Fruit fly (Drosophila melanogaster): ENCODE results near the gene Ada.

DNA sequence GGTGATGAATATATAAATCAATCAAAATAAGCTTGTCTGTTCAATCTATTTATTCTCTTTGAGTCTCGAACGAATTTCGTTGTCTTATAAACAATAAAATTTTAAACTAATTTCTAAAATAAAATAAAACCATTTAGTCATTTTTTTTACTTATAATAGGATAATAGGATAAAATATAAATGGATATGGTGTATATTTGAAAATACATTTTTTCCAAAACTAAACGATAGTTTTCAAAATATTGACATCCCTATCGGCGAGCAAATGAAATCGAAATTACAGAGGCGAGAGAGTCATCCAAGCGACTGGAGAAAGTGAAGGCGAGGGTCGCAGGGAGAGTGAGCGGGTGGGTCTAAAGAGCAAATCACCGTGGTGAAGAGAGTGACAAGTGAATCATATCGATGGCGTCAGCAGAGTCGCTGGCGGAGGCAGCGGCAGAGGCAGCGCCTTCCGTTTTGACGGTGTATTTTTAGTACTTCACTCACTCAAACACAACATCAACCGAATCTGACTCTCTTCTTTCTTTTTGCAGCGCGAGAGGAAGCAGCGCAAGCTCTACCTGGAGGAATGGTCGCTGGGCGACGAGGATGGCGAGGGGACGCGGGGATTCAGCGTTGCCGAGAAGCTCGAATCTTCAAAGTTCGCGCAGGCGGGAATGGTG is 7.5 kb upstream of the Ada start:
- TF ChIP-seq pan (optimal IDR thresholded peaks at IDR 0.05) (no peak), tai (GFP tag; optimal IDR thresholded peaks at IDR 0.05) (no peak), fru (GFP tag; optimal IDR thresholded peaks at IDR 0.05) (peak; percentile 91), usp (GFP tag; optimal IDR thresholded peaks at IDR 0.05) (no peak), jim (GFP tag; optimal IDR thresholded peaks at IDR 0.05) (no peak)

Measured in whole organism, wandering third instar larva.